Worm (Caenorhabditis elegans): Measurements from ENCODE around the gene W06G6.2.

ce11 chrV:16620874-16621273, 8.2 kb upstream of the W06G6.2 start, which contains the start of gene Y70C5A.3:
- TF ChIP-seq sup-37 (GFP tag; optimal IDR thresholded peaks at IDR 0.05) (no peak), nhr-19 (GFP tag; conservative IDR thresholded peaks at IDR 0.05) (no peak), nhr-90 (tag; optimal IDR thresholded peaks at IDR 0.05; ENCODE audit: poor library complexity) (no peak)

Data from whole organism, L1 larva.